Fruit fly (Drosophila melanogaster): ENCODE data around the gene CG15743.
A peak's percentile ranks its signal among the peaks of the same experiment; 100 is the strongest.

The CG15743 gene

DNA sequence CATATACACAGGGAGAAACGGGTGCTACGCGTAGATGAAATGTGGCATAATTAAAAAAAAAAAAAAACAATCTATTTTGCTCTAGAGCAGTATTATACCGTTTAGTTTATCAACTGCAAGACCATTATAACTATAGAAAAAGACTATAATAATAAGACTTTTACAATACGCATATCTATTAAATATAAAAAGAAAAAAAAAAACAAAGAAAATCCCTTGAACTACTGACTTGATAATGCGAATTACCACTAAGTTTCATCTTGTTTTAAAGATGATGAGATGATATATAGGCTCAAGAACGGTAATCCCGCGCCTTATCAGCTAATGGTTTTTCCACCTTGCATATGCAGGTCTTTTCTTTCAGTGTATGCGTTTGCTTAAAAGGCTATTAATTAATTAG is 21.7 kb downstream of the CG15743 start (continued):
- TF ChIP-seq CG17328 (GFP tag; IDR thresholded peaks at IDR 0.05) (0 out of 2 replicates have a peak, but pooled peaks have one; percentile 19), Xrp1 (GFP tag; IDR thresholded peaks at IDR 0.05) (peak; percentile 29; the same call in 1 of the 2 replicates), Scr (GFP tag; IDR thresholded peaks at IDR 0.05; ENCODE audit: partially characterized antibody) (no peak), NfI (GFP tag; optimal IDR thresholded peaks at IDR 0.05) (peak; percentile 15), Ptx1 (GFP tag; IDR thresholded peaks at IDR 0.05) (peak; percentile 35), sug (tag; optimal IDR thresholded peaks at IDR 0.05) (peak; percentile 3), dmrt11E (tag; optimal IDR thresholded peaks at IDR 0.05) (peak; percentile 16), CG6272 (GFP tag; IDR thresholded peaks at IDR 0.05) (no peak), dmrt99B (tag; optimal IDR thresholded peaks at IDR 0.05) (peak; percentile 57), hkb (optimal IDR thresholded peaks at IDR 0.05) (no peak), hkb (GFP tag; IDR thresholded peaks at IDR 0.05) (0 out of 2 replicates have a peak, but pooled peaks have one; percentile 14), CG17361 (GFP tag; IDR thresholded peaks at IDR 0.05) (peak; percentile 43; the same call in 1 of the 3 replicates), Hr3 (GFP tag; optimal IDR thresholded peaks at IDR 0.05) (peak; percentile 46), CG10209 (GFP tag; optimal IDR thresholded peaks at IDR 0.05) (peak; percentile 20), jing (GFP tag; optimal IDR thresholded peaks at IDR 0.05) (no peak), CG15601 (tag; optimal IDR thresholded peaks at IDR 0.05) (peak; percentile 8), sens (GFP tag) (peak; percentile 71), mld (GFP tag; IDR thresholded peaks at IDR 0.05; ENCODE audit: partially characterized antibody) (no peak), CG4424 (GFP tag; optimal IDR thresholded peaks at IDR 0.05) (peak; percentile 22), sens-2 (GFP tag; IDR thresholded peaks at IDR 0.05) (no peak), CG9437 (GFP tag; optimal IDR thresholded peaks at IDR 0.05) (peak; percentile 43), slbo (GFP tag; IDR thresholded peaks at IDR 0.05) (peak; percentile 24; the same call in 1 of the 2 replicates), pfk (GFP tag; optimal IDR thresholded peaks at IDR 0.05) (no peak), Mad (GFP tag; optimal IDR thresholded peaks at IDR 0.05) (no peak), Lim3 (GFP tag; IDR thresholded peaks at IDR 0.05) (no peak), CG18011 (GFP tag; optimal IDR thresholded peaks at IDR 0.05) (no peak), CG9817 (tag; optimal IDR thresholded peaks at IDR 0.05) (no peak), Ets65A (GFP tag) (peak; percentile 60), sisA (GFP tag; IDR thresholded peaks at IDR 0.05) (0 out of 2 replicates have a peak, but pooled peaks have one; percentile 16), HLH54F (GFP tag; optimal IDR thresholded peaks at IDR 0.05) (no peak), repo (GFP tag; optimal IDR thresholded peaks at IDR 0.05) (no peak), CG16813 (GFP tag; IDR thresholded peaks at IDR 0.05; ENCODE audit: partially characterized antibody) (no peak)

dm6 chrX:13310764-13311163 is 25.3 kb downstream of the CG15743 start:
- TF ChIP-seq exex (tag; optimal IDR thresholded peaks at IDR 0.05), result peak; percentile 72
- no peak for TF ChIP-seq CG5953 (GFP tag; IDR thresholded peaks at IDR 0.05)
- TF ChIP-seq CG18619 (GFP tag; optimal IDR thresholded peaks at IDR 0.05), result no peak
- TF ChIP-seq CG9932 (GFP tag; IDR thresholded peaks at IDR 0.05), result peak; percentile 23; the same call in 1 of the 2 replicates
- TF ChIP-seq z (GFP tag; IDR thresholded peaks at IDR 0.05), result no peak
- TF ChIP-seq CHES-1-like (GFP tag; optimal IDR thresholded peaks at IDR 0.05), result no peak
- TF ChIP-seq Nf-YA (GFP tag; IDR thresholded peaks at IDR 0.05), result no peak
- no peak for TF ChIP-seq fd3F (GFP tag; optimal IDR thresholded peaks at IDR 0.05)
- peak; percentile 83 for TF ChIP-seq crol (GFP tag; IDR thresholded peaks at IDR 0.05)
- TF ChIP-seq salm (tag; optimal IDR thresholded peaks at IDR 0.05), result no peak
- no peak for TF ChIP-seq Neu2 (GFP tag; optimal IDR thresholded peaks at IDR 0.05; ENCODE audit: borderline replicate concordance)
- TF ChIP-seq NFAT (GFP tag; IDR thresholded peaks at IDR 0.05), result 0 out of 2 replicates have a peak, but pooled peaks have one; percentile 31
- no peak for TF ChIP-seq Hsf (GFP tag; optimal IDR thresholded peaks at IDR 0.05)
- TF ChIP-seq gcm2 (GFP tag; optimal IDR thresholded peaks at IDR 0.05), result no peak
- no peak for TF ChIP-seq Trl (optimal IDR thresholded peaks at IDR 0.05)
- TF ChIP-seq Trl (GFP tag; optimal IDR thresholded peaks at IDR 0.05), result no peak
- no peak for TF ChIP-seq Bteb2 (GFP tag; optimal IDR thresholded peaks at IDR 0.05)
- TF ChIP-seq HmgD (GFP tag; optimal IDR thresholded peaks at IDR 0.05), result no peak
- TF ChIP-seq Dbx (GFP tag; IDR thresholded peaks at IDR 0.05), result 0 out of 3 replicates have a peak, but pooled peaks have one; percentile 34
- no peak for TF ChIP-seq org-1 (GFP tag; optimal IDR thresholded peaks at IDR 0.05)
- peak; percentile 72; the same call in 1 of the 4 replicates for TF ChIP-seq chinmo (GFP tag; IDR thresholded peaks at IDR 0.05; ENCODE audit: partially characterized antibody)
- TF ChIP-seq CG42726 (GFP tag; IDR thresholded peaks at IDR 0.05; ENCODE audit: partially characterized antibody), result no peak

All from whole organism, embryonic.